Fruit fly (Drosophila melanogaster) whole organism, embryonic: ENCODE measurements around the gene Nak.

Source experiments
- B-H2 ChIP-seq: fragments of 200-800 bp; sonication (Bioruptor generic); optimal IDR thresholded peaks from 2 replicates; lab custom pipeline; 2018; ENCODE audit warnings: missing biosample characterization, mild to moderate bottlenecking, missing genetic modification characterization
- Bgb ChIP-seq: fragments of 200-800 bp; sonication (Bioruptor generic); IDR thresholded peaks from 2 replicates; pipeline ENCODE4 v1.3.6; 2022; ENCODE audit warnings: missing biosample characterization, missing genetic modification characterization; ENCODE audit not compliant: partially characterized antibody
- CG10321 ChIP-seq: fragments of 200-800 bp; sonication (Bioruptor generic); IDR thresholded peaks from 2 replicates; pipeline ENCODE4 v1.3.6; 2022; ENCODE audit warnings: missing biosample characterization, missing genetic modification characterization
- CG10431 ChIP-seq: fragments of 200-800 bp; sonication (Bioruptor generic); optimal IDR thresholded peaks from 3 replicates; lab custom pipeline; 2018; ENCODE audit warnings: missing biosample characterization, mild to moderate bottlenecking, missing genetic modification characterization
- CG11456 ChIP-seq: fragments of 200-800 bp; sonication (Bioruptor generic); IDR thresholded peaks from 3 replicates; pipeline ENCODE4 v1.3.6; 2022; ENCODE audit warnings: missing biosample characterization, missing genetic modification characterization
- CG16813 ChIP-seq: fragments of 200-800 bp; sonication (Bioruptor generic); IDR thresholded peaks from 3 replicates; pipeline ENCODE4 v1.3.6; 2022; ENCODE audit warnings: missing biosample characterization, missing genetic modification characterization; ENCODE audit not compliant: partially characterized antibody
- CG2199 ChIP-seq: fragments of 200-800 bp; sonication (Bioruptor generic); IDR thresholded peaks from 3 replicates; pipeline ENCODE4 v1.3.6; 2022; ENCODE audit warnings: missing biosample characterization, missing genetic modification characterization
- CG33557 ChIP-seq: fragments of 200-800 bp; sonication (Bioruptor generic); optimal IDR thresholded peaks from 2 replicates; lab custom pipeline; 2019; ENCODE audit warnings: missing biosample characterization, mild to moderate bottlenecking, missing genetic modification characterization, moderate library complexity
- CG34224 ChIP-seq: fragments of 200-800 bp; sonication (Bioruptor generic); IDR thresholded peaks from 3 replicates; pipeline ENCODE4 v1.3.6; 2022; ENCODE audit warnings: missing biosample characterization, missing genetic modification characterization; ENCODE audit not compliant: partially characterized antibody
- CG4360 ChIP-seq: fragments of 200-800 bp; sonication (Bioruptor generic); IDR thresholded peaks from 2 replicates; pipeline ENCODE4 v1.3.6; 2022; ENCODE audit warnings: missing biosample characterization, missing genetic modification characterization
- CG6254 ChIP-seq: fragments of 200-800 bp; sonication (Bioruptor generic); optimal IDR thresholded peaks from 3 replicates; lab custom pipeline; 2017; ENCODE audit warnings: mild to moderate bottlenecking, missing biosample characterization, missing genetic modification reagents, missing genetic modification characterization
- CG6654 ChIP-seq: fragments of 200-800 bp; sonication (Bioruptor generic); optimal IDR thresholded peaks from 2 replicates; lab custom pipeline; 2017; ENCODE audit warnings: missing biosample characterization, mild to moderate bottlenecking, missing genetic modification characterization
- CG6791 ChIP-seq: fragments of 200-800 bp; sonication (Bioruptor generic); IDR thresholded peaks from 3 replicates; pipeline ENCODE4 v1.3.6; 2022; ENCODE audit warnings: missing biosample characterization, missing genetic modification characterization; ENCODE audit not compliant: partially characterized antibody
- CG7963 ChIP-seq: fragments of 200-800 bp; sonication (Bioruptor generic); IDR thresholded peaks from 3 replicates; pipeline ENCODE4 v1.3.6; 2022; ENCODE audit warnings: missing biosample characterization, missing genetic modification characterization; ENCODE audit not compliant: partially characterized antibody
- Deaf1 ChIP-seq: fragments of 200-800 bp; optimal IDR thresholded peaks from 3 replicates; lab custom pipeline; 2019; ENCODE audit warnings: missing biosample characterization, mild to moderate bottlenecking, missing genetic modification characterization, moderate library complexity
- Drgx ChIP-seq: fragments of 200-800 bp; sonication (Bioruptor generic); IDR thresholded peaks from 2 replicates; pipeline ENCODE4 v1.3.6; 2022; ENCODE audit warnings: missing biosample characterization, missing genetic modification characterization
- GATAe ChIP-seq: fragments of 200-800 bp; sonication (Bioruptor generic); conservative IDR thresholded peaks from 2 replicates; pipeline ENCODE4 v1.3.6; 2022; ENCODE audit warnings: missing biosample characterization, missing genetic modification characterization
- HLHmδ ChIP-seq: fragments of 200-800 bp; sonication (Bioruptor generic); optimal IDR thresholded peaks from 2 replicates; lab custom pipeline; 2018; ENCODE audit warnings: missing biosample characterization, mild to moderate bottlenecking, missing genetic modification characterization, moderate library complexity
- Hr51 ChIP-seq, 2 experiments: fragments of 200-800 bp; sonication (Bioruptor generic); optimal IDR thresholded peaks; 2 replicates in 1 of 2; 3 replicates in 1 of 2; lab custom pipeline; 2016 to 2018; ENCODE audit warnings: missing biosample characterization in 2 of 2, missing genetic modification characterization in 2 of 2, mild to moderate bottlenecking in 1 of 2, moderate library complexity in 1 of 2
- Jarid2 ChIP-seq: fragments of 200-800 bp; sonication (Bioruptor generic); optimal IDR thresholded peaks from 3 replicates; lab custom pipeline; 2017; ENCODE audit warnings: mild to moderate bottlenecking, missing biosample characterization, missing genetic modification reagents, missing genetic modification characterization
- Med ChIP-seq: fragments of 200-800 bp; sonication (Bioruptor generic); peaks from one replicate; lab custom pipeline; 2016; ENCODE audit warnings: missing biosample characterization, missing genetic modification characterization, mild to moderate bottlenecking, inconsistent platforms, moderate library complexity
- Nf-YC ChIP-seq: fragments of 200-800 bp; optimal IDR thresholded peaks from 3 replicates; lab custom pipeline; 2019; ENCODE audit warnings: missing biosample characterization, mild to moderate bottlenecking, missing genetic modification characterization, moderate library complexity
- Rfx ChIP-seq: fragments of 200-800 bp; sonication (Bioruptor generic); IDR thresholded peaks from 2 replicates; pipeline ENCODE4 v1.3.6; 2022; ENCODE audit warnings: missing biosample characterization, missing genetic modification characterization
- Sin3A ChIP-seq: fragments of >200 bp; optimal IDR thresholded peaks from 2 replicates; lab custom pipeline; 2018
- TFAM ChIP-seq: fragments of 200-800 bp; sonication (Bioruptor generic); optimal IDR thresholded peaks from 2 replicates; lab custom pipeline; 2017; ENCODE audit warnings: missing biosample characterization, missing genetic modification characterization, inconsistent platforms
- Tbp ChIP-seq: fragments of >200 bp; optimal IDR thresholded peaks from 2 replicates; lab custom pipeline; 2018; ENCODE audit warnings: missing biosample characterization, missing genetic modification characterization
- bbx ChIP-seq: fragments of 200-800 bp; sonication (Bioruptor generic); IDR thresholded peaks from 2 replicates; pipeline ENCODE4 v1.3.6; 2022; ENCODE audit warnings: missing biosample characterization, missing genetic modification characterization; ENCODE audit not compliant: partially characterized antibody
- cad ChIP-seq: fragments of >200 bp; optimal IDR thresholded peaks from 2 replicates; lab custom pipeline; 2017; ENCODE audit warnings: missing biosample characterization, missing genetic modification characterization
- chm ChIP-seq: fragments of 200-800 bp; sonication (Bioruptor generic); IDR thresholded peaks from 2 replicates; pipeline ENCODE4 v1.3.6; 2022; ENCODE audit warnings: missing biosample characterization, missing genetic modification characterization
- ci ChIP-seq: fragments of 200-800 bp; sonication (Bioruptor generic); IDR thresholded peaks from 3 replicates; pipeline ENCODE4 v1.3.6; 2022; ENCODE audit warnings: missing biosample characterization, missing genetic modification characterization
- crol ChIP-seq: fragments of 200-800 bp; sonication (Bioruptor generic); IDR thresholded peaks from 2 replicates; pipeline ENCODE4 v1.3.6; 2022; ENCODE audit warnings: missing biosample characterization, missing genetic modification characterization
- fd102C ChIP-seq: fragments of 200-800 bp; sonication (Bioruptor generic); optimal IDR thresholded peaks from 2 replicates; lab custom pipeline; 2018; ENCODE audit warnings: missing biosample characterization, mild to moderate bottlenecking, missing genetic modification characterization, moderate library complexity
- hkb ChIP-seq, 2 experiments: fragments of 200-800 bp in 1 of 2; fragments of >200 bp in 1 of 2; sonication (Bioruptor generic) in 1 of 2; IDR thresholded peaks in 1 of 2; optimal IDR thresholded peaks in 1 of 2; 2 replicates each; pipeline versions ENCODE4 v1.3.6 to Lab custom; 2017 to 2022; ENCODE audit warnings: missing biosample characterization in 1 of 2, missing genetic modification characterization in 1 of 2
- insv ChIP-seq, 2 experiments: fragments of 200-800 bp; sonication (Bioruptor generic); optimal IDR thresholded peaks; 3 replicates each; lab custom pipeline; 2016 to 2018; ENCODE audit warnings: missing biosample characterization in 2 of 2, missing genetic modification characterization in 2 of 2
- inv ChIP-seq: fragments of 200-800 bp; sonication (Bioruptor generic); IDR thresholded peaks from 2 replicates; pipeline ENCODE4 v1.3.6; 2022; ENCODE audit warnings: missing biosample characterization, missing genetic modification characterization; ENCODE audit not compliant: partially characterized antibody
- lov ChIP-seq, 2 experiments: fragments of 200-800 bp in 1 of 2; fragments of >200 bp in 1 of 2; sonication (Bioruptor generic) in 1 of 2; IDR thresholded peaks in 1 of 2; optimal IDR thresholded peaks in 1 of 2; 2 replicates in 1 of 2; 3 replicates in 1 of 2; pipeline versions ENCODE4 v1.3.6 to Lab custom; 2017 to 2022; ENCODE audit warnings: missing biosample characterization in 1 of 2, missing genetic modification characterization in 1 of 2
- nmo ChIP-seq: fragments of 200-800 bp; sonication (Bioruptor generic); optimal IDR thresholded peaks from 2 replicates; lab custom pipeline; 2018; ENCODE audit warnings: missing biosample characterization, mild to moderate bottlenecking, missing genetic modification characterization, moderate library complexity
- otp ChIP-seq: fragments of 200-800 bp; sonication (Bioruptor generic); IDR thresholded peaks from 3 replicates; pipeline ENCODE4, ENCODE4 v1.3.6; 2022; ENCODE audit warnings: missing biosample characterization, missing genetic modification characterization
- phol ChIP-seq: fragments of 200-800 bp; sonication (Bioruptor generic); optimal IDR thresholded peaks from 3 replicates; lab custom pipeline; 2018; ENCODE audit warnings: missing biosample characterization, mild to moderate bottlenecking, missing genetic modification characterization, moderate library complexity
- rib ChIP-seq: fragments of 200-800 bp; sonication (Bioruptor generic); IDR thresholded peaks from 2 replicates; pipeline ENCODE4 v1.3.6; 2022; ENCODE audit warnings: missing biosample characterization, missing genetic modification characterization
- sens ChIP-seq: fragments of 200-800 bp; sonication (Bioruptor generic); peaks from one replicate; lab custom pipeline; 2016; ENCODE audit warnings: missing biosample characterization, missing genetic modification characterization
- sim ChIP-seq: fragments of 200-800 bp; sonication (Bioruptor generic); IDR thresholded peaks from 2 replicates; pipeline ENCODE4 v1.3.6; 2022; ENCODE audit warnings: missing biosample characterization, missing genetic modification characterization
- sr ChIP-seq: fragments of 200-800 bp; sonication (Bioruptor generic); IDR thresholded peaks from 3 replicates; pipeline ENCODE4 v1.3.6; 2022; ENCODE audit warnings: missing biosample characterization, missing genetic modification characterization
- stc ChIP-seq: fragments of 200-800 bp; sonication (Bioruptor generic); IDR thresholded peaks from 2 replicates; pipeline ENCODE4 v1.3.6; 2022; ENCODE audit warnings: missing biosample characterization, missing genetic modification characterization
- stwl ChIP-seq: fragments of 200-800 bp; sonication (Bioruptor generic); optimal IDR thresholded peaks from 3 replicates; lab custom pipeline; 2018; ENCODE audit warnings: missing biosample characterization, mild to moderate bottlenecking, missing genetic modification characterization, moderate library complexity
- tgo ChIP-seq: fragments of 200-800 bp; sonication (Bioruptor generic); IDR thresholded peaks from 3 replicates; pipeline ENCODE4 v1.3.6; 2022; ENCODE audit warnings: missing biosample characterization, missing genetic modification characterization
- twi ChIP-seq: fragments of 200-800 bp; optimal IDR thresholded peaks from 2 replicates; lab custom pipeline; 2019; ENCODE audit warnings: missing biosample characterization, mild to moderate bottlenecking, missing genetic modification characterization, moderate library complexity
- vvl ChIP-seq: fragments of 200-800 bp; sonication (Bioruptor generic); IDR thresholded peaks from 2 replicates; pipeline ENCODE4 v1.3.6; 2022; ENCODE audit warnings: missing biosample characterization, missing genetic modification characterization
- zen ChIP-seq: fragments of 200-800 bp; sonication (Bioruptor generic); optimal IDR thresholded peaks from 3 replicates; lab custom pipeline; 2018; ENCODE audit warnings: missing biosample characterization, mild to moderate bottlenecking, missing genetic modification characterization, moderate library complexity

The Nak gene

DNA sequence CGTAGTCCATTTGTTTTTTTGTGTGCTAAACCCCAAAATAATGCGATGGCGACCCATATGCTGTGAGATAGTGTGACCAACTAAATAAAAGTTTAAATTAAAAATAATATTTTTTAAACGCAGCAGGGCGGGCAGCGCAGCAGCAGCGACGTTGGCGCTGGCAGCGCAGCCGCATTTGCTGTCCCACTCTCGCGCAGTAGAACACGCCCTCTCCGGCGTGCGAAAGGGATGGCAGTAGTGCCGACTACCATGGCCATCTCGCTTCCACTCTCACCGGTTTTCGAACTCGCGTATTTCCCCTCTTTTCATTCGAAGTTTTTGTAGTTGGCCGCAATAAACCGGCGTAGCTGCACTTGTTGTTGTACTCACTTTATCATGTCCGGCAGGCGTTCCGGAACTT, 32.5 kb downstream of the Nak start (continued):
- peak; percentile 95 for TF ChIP-seq Jarid2 (GFP tag; lab: Kevin White, UChicago)
- no peak for TF ChIP-seq lov (optimal IDR thresholded peaks at IDR 0.05; lab: Kevin White, UChicago)
- 0 out of 3 replicates have a peak, but pooled peaks have one; percentile 29 for TF ChIP-seq lov (GFP tag; IDR thresholded peaks at IDR 0.05; lab: Robert Waterston, UW)
- TF ChIP-seq Nf-YC (tag; lab: Kevin White, UChicago) = peak; percentile 98
- no peak for TF ChIP-seq CG11456
- peak; percentile 54 for TF ChIP-seq sens
- peak; percentile 6 for TF ChIP-seq HLHmδ (GFP tag; lab: Kevin White, UChicago)
- peak; percentile 37; the same call in 1 of the 2 replicates for TF ChIP-seq Bgb (GFP tag; lab: Robert Waterston, UW)
- peak; percentile 86 for TF ChIP-seq Deaf1
- no peak for TF ChIP-seq Med (GFP tag; lab: Kevin White, UChicago)
- TF ChIP-seq Sin3A (lab: Kevin White, UChicago) = no peak
- TF ChIP-seq twi = peak; percentile 9
- TF ChIP-seq stwl (tag; lab: Kevin White, UChicago) = peak; percentile 61
- TF ChIP-seq sr (GFP tag; lab: Robert Waterston, UW) = peak; percentile 43; the same call in 1 of the 3 replicates
- no peak for TF ChIP-seq tgo (GFP tag; lab: Robert Waterston, UW)
- TF ChIP-seq CG10321 (GFP tag; lab: Robert Waterston, UW) = peak; percentile 100
- peak; percentile 1 for TF ChIP-seq B-H2 (GFP tag; lab: Kevin White, UChicago)
- peak; percentile 29; the same call in 1 of the 2 replicates for TF ChIP-seq stc (GFP tag; lab: Robert Waterston, UW)
- TF ChIP-seq fd102C (GFP tag; lab: Kevin White, UChicago) = no peak
- TF ChIP-seq nmo (GFP tag; lab: Kevin White, UChicago) = peak; percentile 19
- peak; percentile 43; the same call in 1 of the 2 replicates for TF ChIP-seq Rfx (GFP tag; lab: Robert Waterston, UW)
- TF ChIP-seq sim (GFP tag; lab: Robert Waterston, UW) = no peak
- no peak for TF ChIP-seq Tbp (GFP tag; lab: Kevin White, UChicago)
- TF ChIP-seq TFAM = no peak
- TF ChIP-seq CG6254 (GFP tag; lab: Kevin White, UChicago) = peak; percentile 10
- peak; percentile 49 for TF ChIP-seq cad (GFP tag; lab: Kevin White, UChicago)
- no peak for TF ChIP-seq zen (tag; lab: Kevin White, UChicago)
- TF ChIP-seq vvl (GFP tag; lab: Robert Waterston, UW) = peak; percentile 66
- TF ChIP-seq ci (GFP tag; lab: Robert Waterston, UW) = peak; percentile 81
- peak; percentile 58; the same call in 1 of the 2 replicates for TF ChIP-seq chm (GFP tag; lab: Robert Waterston, UW)
- peak; percentile 1 for TF ChIP-seq CG33557 (GFP tag; lab: Kevin White, UChicago)
- peak; percentile 32; the same call in 1 of the 2 replicates for TF ChIP-seq Drgx (GFP tag; lab: Robert Waterston, UW)
- peak; percentile 83 for TF ChIP-seq CG4360
- no peak for TF ChIP-seq hkb (optimal IDR thresholded peaks at IDR 0.05; lab: Kevin White, UChicago)
- peak; percentile 58; the same call in 1 of the 2 replicates for TF ChIP-seq hkb (GFP tag; IDR thresholded peaks at IDR 0.05; lab: Robert Waterston, UW)
- TF ChIP-seq inv (GFP tag; lab: Robert Waterston, UW) = peak; percentile 27; the same call in 1 of the 2 replicates
- no peak for TF ChIP-seq CG10431 (GFP tag; lab: Kevin White, UChicago)
- TF ChIP-seq CG16813 (GFP tag; lab: Robert Waterston, UW) = 0 out of 3 replicates have a peak, but pooled peaks have one; percentile 8
- no peak for TF ChIP-seq GATAe (GFP tag; lab: Robert Waterston, UW)
- TF ChIP-seq CG34224 (GFP tag; lab: Robert Waterston, UW) = peak; percentile 32; the same call in 2 of the 3 replicates
- TF ChIP-seq CG6654 (GFP tag; lab: Kevin White, UChicago) = no peak
- no peak for TF ChIP-seq insv (GFP tag; optimal IDR thresholded peaks at IDR 0.05; lab: Kevin White, UChicago)
- TF ChIP-seq phol (tag; lab: Kevin White, UChicago) = no peak
- TF ChIP-seq Hr51 (GFP tag; optimal IDR thresholded peaks at IDR 0.05; lab: Kevin White, UChicago) = no peak
- TF ChIP-seq CG6791 (GFP tag; lab: Robert Waterston, UW) = peak; percentile 59; the same call in 2 of the 3 replicates
- peak; percentile 48; the same call in 1 of the 2 replicates for TF ChIP-seq rib (GFP tag; lab: Robert Waterston, UW)
- TF ChIP-seq CG2199 (GFP tag; lab: Robert Waterston, UW) = peak; percentile 60; the same call in 1 of the 3 replicates
- no peak for TF ChIP-seq CG7963
- peak; percentile 37; the same call in 1 of the 3 replicates for TF ChIP-seq otp (GFP tag; lab: Robert Waterston, UW)
- peak; percentile 34; the same call in 1 of the 2 replicates for TF ChIP-seq bbx (GFP tag; lab: Robert Waterston, UW)
- peak; percentile 73 for TF ChIP-seq crol (GFP tag; lab: Robert Waterston, UW)
